Fruit fly (Drosophila melanogaster) whole organism, embryonic: ENCODE data around the gene REG.

Source experiments
- Ada2b ChIP-seq: fragments of 200-800 bp; sonication (Bioruptor generic); IDR thresholded peaks from 2 replicates; pipeline ENCODE4 v1.3.6; 2022; ENCODE audit warnings: missing biosample characterization, missing genetic modification characterization
- CG10209 ChIP-seq: fragments of 200-800 bp; sonication (Bioruptor generic); optimal IDR thresholded peaks from 3 replicates; lab custom pipeline; 2017; ENCODE audit warnings: missing biosample characterization, mild to moderate bottlenecking, missing genetic modification characterization, missing genetic modification reagents
- CG10267 ChIP-seq: fragments of 200-800 bp; sonication (Bioruptor generic); optimal IDR thresholded peaks from 2 replicates; lab custom pipeline; 2018; ENCODE audit warnings: missing biosample characterization, mild to moderate bottlenecking, missing genetic modification characterization, moderate library complexity
- CG10979 ChIP-seq: fragments of 200-800 bp; sonication (Bioruptor generic); optimal IDR thresholded peaks from 2 replicates; lab custom pipeline; 2018; ENCODE audit warnings: missing biosample characterization, mild to moderate bottlenecking, missing genetic modification characterization, moderate library complexity
- CG17361 ChIP-seq: fragments of 200-800 bp; sonication (Bioruptor generic); IDR thresholded peaks from 3 replicates; pipeline ENCODE4 v1.3.6; 2022; ENCODE audit warnings: missing biosample characterization, missing genetic modification characterization
- CG17829 ChIP-seq: fragments of 200-800 bp; optimal IDR thresholded peaks from 2 replicates; lab custom pipeline; 2019; ENCODE audit warnings: missing biosample characterization, mild to moderate bottlenecking, missing genetic modification characterization, moderate library complexity
- CG18764 ChIP-seq: fragments of 200-800 bp; sonication (Bioruptor generic); optimal IDR thresholded peaks from 3 replicates; lab custom pipeline; 2016; ENCODE audit warnings: missing biosample characterization, missing genetic modification characterization
- CG2889 ChIP-seq: fragments of 200-800 bp; sonication (Bioruptor generic); IDR thresholded peaks from 3 replicates; pipeline ENCODE4 v1.3.6; 2022; ENCODE audit warnings: missing biosample characterization, missing genetic modification characterization
- CG34422 ChIP-seq: fragments of 200-800 bp; sonication (Bioruptor generic); IDR thresholded peaks from 3 replicates; pipeline ENCODE4 v1.3.6; 2022; ENCODE audit warnings: missing biosample characterization, missing genetic modification characterization
- CG3838 ChIP-seq: fragments of 200-800 bp; sonication (Bioruptor generic); optimal IDR thresholded peaks from 3 replicates; lab custom pipeline; 2016; ENCODE audit warnings: missing biosample characterization, missing genetic modification characterization
- CG4360 ChIP-seq: fragments of 200-800 bp; sonication (Bioruptor generic); IDR thresholded peaks from 2 replicates; pipeline ENCODE4 v1.3.6; 2022; ENCODE audit warnings: missing biosample characterization, missing genetic modification characterization
- CG43689 ChIP-seq: fragments of 200-800 bp; sonication (Bioruptor generic); IDR thresholded peaks from 2 replicates; pipeline ENCODE4 v1.3.6; 2022; ENCODE audit warnings: missing biosample characterization, missing genetic modification characterization
- CG5180 ChIP-seq: fragments of 200-800 bp; sonication (Bioruptor generic); optimal IDR thresholded peaks from 3 replicates; lab custom pipeline; 2017; ENCODE audit warnings: missing biosample characterization, missing genetic modification characterization, mild to moderate bottlenecking, moderate library complexity, missing genetic modification reagents
- CG6272 ChIP-seq: fragments of 200-800 bp; sonication (Bioruptor generic); IDR thresholded peaks from 2 replicates; pipeline ENCODE4 v1.3.6; 2022; ENCODE audit warnings: missing biosample characterization, missing genetic modification characterization
- CG7271 ChIP-seq: fragments of 200-800 bp; sonication (Bioruptor generic); optimal IDR thresholded peaks from 2 replicates; lab custom pipeline; 2018; ENCODE audit warnings: missing biosample characterization, mild to moderate bottlenecking, missing genetic modification characterization, moderate library complexity
- CG7963 ChIP-seq: fragments of 200-800 bp; sonication (Bioruptor generic); IDR thresholded peaks from 3 replicates; pipeline ENCODE4 v1.3.6; 2022; ENCODE audit warnings: missing biosample characterization, missing genetic modification characterization; ENCODE audit not compliant: partially characterized antibody
- CG8290 ChIP-seq, 3 experiments: fragments of 200-800 bp; sonication (Bioruptor generic); optimal IDR thresholded peaks; 2 replicates each; lab custom pipeline; 2016 to 2019; ENCODE audit warnings: missing biosample characterization in 3 of 3, missing genetic modification characterization in 3 of 3, mild to moderate bottlenecking in 2 of 3, moderate library complexity in 1 of 3
- CTCF ChIP-seq: fragments of 200-800 bp; sonication (Bioruptor generic); optimal IDR thresholded peaks from 2 replicates; lab custom pipeline; 2017; ENCODE audit warnings: missing biosample characterization, mild to moderate bottlenecking, missing genetic modification characterization, moderate library complexity
- Chrac-16 ChIP-seq: fragments of 200-800 bp; sonication (Bioruptor generic); optimal IDR thresholded peaks from 3 replicates; lab custom pipeline; 2016; ENCODE audit warnings: missing biosample characterization, missing genetic modification characterization
- Dref ChIP-seq: fragments of 200-800 bp; sonication (Bioruptor generic); IDR thresholded peaks from 2 replicates; pipeline ENCODE4 v1.3.6; 2022; ENCODE audit warnings: missing biosample characterization, missing genetic modification characterization
- Drgx ChIP-seq: fragments of 200-800 bp; sonication (Bioruptor generic); IDR thresholded peaks from 2 replicates; pipeline ENCODE4 v1.3.6; 2022; ENCODE audit warnings: missing biosample characterization, missing genetic modification characterization
- HmgD ChIP-seq: fragments of 200-800 bp; sonication (Bioruptor generic); optimal IDR thresholded peaks from 3 replicates; lab custom pipeline; 2016; ENCODE audit warnings: missing biosample characterization, missing genetic modification characterization
- Hr78 ChIP-seq, 2 experiments: fragments of 200-800 bp in 1 of 2; fragments of >200 bp in 1 of 2; sonication (Bioruptor generic) in 1 of 2; optimal IDR thresholded peaks; 2 replicates each; lab custom pipeline; 2017 to 2019; ENCODE audit warnings: missing biosample characterization in 2 of 2, missing genetic modification characterization in 2 of 2, mild to moderate bottlenecking in 1 of 2, moderate library complexity in 1 of 2
- Jarid2 ChIP-seq: fragments of 200-800 bp; sonication (Bioruptor generic); optimal IDR thresholded peaks from 3 replicates; lab custom pipeline; 2017; ENCODE audit warnings: mild to moderate bottlenecking, missing biosample characterization, missing genetic modification reagents, missing genetic modification characterization
- Med ChIP-seq: fragments of 200-800 bp; sonication (Bioruptor generic); peaks from one replicate; lab custom pipeline; 2016; ENCODE audit warnings: missing biosample characterization, missing genetic modification characterization, mild to moderate bottlenecking, inconsistent platforms, moderate library complexity
- Nf-YB ChIP-seq: fragments of 200-800 bp; sonication (Bioruptor generic); optimal IDR thresholded peaks from 3 replicates; lab custom pipeline; 2019; ENCODE audit warnings: missing biosample characterization, mild to moderate bottlenecking, missing genetic modification characterization, moderate library complexity
- Oli ChIP-seq: fragments of 200-800 bp; sonication (Bioruptor generic); optimal IDR thresholded peaks from 2 replicates; lab custom pipeline; 2018; ENCODE audit warnings: missing biosample characterization, mild to moderate bottlenecking, missing genetic modification characterization, moderate library complexity
- Poxn ChIP-seq: fragments of 200-800 bp; sonication (Bioruptor generic); IDR thresholded peaks from 2 replicates; pipeline ENCODE4 v1.3.6; 2022; ENCODE audit warnings: missing biosample characterization, missing genetic modification characterization
- Xrp1 ChIP-seq: fragments of 200-800 bp; sonication (Bioruptor generic); IDR thresholded peaks from 2 replicates; pipeline ENCODE4 v1.3.6; 2022; ENCODE audit warnings: missing biosample characterization, missing genetic modification characterization
- al ChIP-seq: fragments of 200-800 bp; sonication (Bioruptor generic); IDR thresholded peaks from 2 replicates; pipeline ENCODE4 v1.3.6; 2022; ENCODE audit warnings: missing biosample characterization, missing genetic modification characterization
- chif ChIP-seq, 2 experiments: fragments of 200-800 bp; sonication (Bioruptor generic); optimal IDR thresholded peaks; 3 replicates each; lab custom pipeline; 2016; ENCODE audit warnings: missing biosample characterization in 2 of 2, missing genetic modification characterization in 2 of 2
- ci ChIP-seq: fragments of 200-800 bp; sonication (Bioruptor generic); IDR thresholded peaks from 3 replicates; pipeline ENCODE4 v1.3.6; 2022; ENCODE audit warnings: missing biosample characterization, missing genetic modification characterization
- crp ChIP-seq, 2 experiments: fragments of 200-800 bp; sonication (Bioruptor generic); optimal IDR thresholded peaks; 2 replicates in 1 of 2; 3 replicates in 1 of 2; lab custom pipeline; 2017; ENCODE audit warnings: missing biosample characterization in 2 of 2, missing genetic modification characterization in 2 of 2, mild to moderate bottlenecking in 1 of 2, moderate library complexity in 1 of 2
- cwo ChIP-seq: fragments of 200-800 bp; sonication (Bioruptor generic); optimal IDR thresholded peaks from 3 replicates; lab custom pipeline; 2017; ENCODE audit warnings: missing biosample characterization, missing genetic modification characterization, mild to moderate bottlenecking, moderate library complexity, missing genetic modification reagents
- disco-r ChIP-seq: fragments of 200-800 bp; sonication (Bioruptor generic); optimal IDR thresholded peaks from 2 replicates; lab custom pipeline; 2016; ENCODE audit warnings: missing biosample characterization, missing genetic modification characterization
- ewg ChIP-seq: fragments of 200-800 bp; sonication (Bioruptor generic); optimal IDR thresholded peaks from 3 replicates; lab custom pipeline; 2017; ENCODE audit warnings: mild to moderate bottlenecking, missing biosample characterization, missing genetic modification reagents, missing genetic modification characterization
- fd64A ChIP-seq: fragments of 200-800 bp; sonication (Bioruptor generic); optimal IDR thresholded peaks from 3 replicates; lab custom pipeline; 2018; ENCODE audit warnings: missing biosample characterization, mild to moderate bottlenecking, missing genetic modification characterization
- fru ChIP-seq: fragments of >200 bp; optimal IDR thresholded peaks from 2 replicates; lab custom pipeline; 2017
- jigr1 ChIP-seq: fragments of 200-800 bp; sonication (Bioruptor generic); IDR thresholded peaks from 3 replicates; pipeline ENCODE4 v1.3.6; 2022; ENCODE audit warnings: missing biosample characterization, missing genetic modification characterization
- klu ChIP-seq: fragments of 200-800 bp; sonication (Bioruptor generic); IDR thresholded peaks from 2 replicates; pipeline ENCODE4 v1.3.6; 2022; ENCODE audit warnings: missing biosample characterization, missing genetic modification characterization
- pros ChIP-seq: fragments of 200-800 bp; sonication (Bioruptor generic); optimal IDR thresholded peaks from 3 replicates; lab custom pipeline; 2019; ENCODE audit warnings: missing biosample characterization, mild to moderate bottlenecking, missing genetic modification characterization, moderate library complexity
- psq ChIP-seq: fragments of 200-800 bp; sonication (Bioruptor generic); optimal IDR thresholded peaks from 2 replicates; lab custom pipeline; 2017; ENCODE audit warnings: missing biosample characterization, missing genetic modification characterization
- ranshi ChIP-seq: fragments of 200-800 bp; sonication (Bioruptor generic); IDR thresholded peaks from 2 replicates; pipeline ENCODE4 v1.3.6; 2022; ENCODE audit warnings: missing biosample characterization, missing genetic modification characterization
- sens ChIP-seq: fragments of 200-800 bp; sonication (Bioruptor generic); peaks from one replicate; lab custom pipeline; 2016; ENCODE audit warnings: missing biosample characterization, missing genetic modification characterization
- sna ChIP-seq: fragments of 200-800 bp; sonication (Bioruptor generic); IDR thresholded peaks from 2 replicates; pipeline ENCODE4 v1.3.6; 2022; ENCODE audit warnings: missing biosample characterization, missing genetic modification characterization; ENCODE audit not compliant: partially characterized antibody
- sqz ChIP-seq: fragments of 200-800 bp; sonication (Bioruptor generic); optimal IDR thresholded peaks from 3 replicates; lab custom pipeline; 2018; ENCODE audit warnings: missing biosample characterization, mild to moderate bottlenecking, missing genetic modification characterization
- stwl ChIP-seq: fragments of 200-800 bp; sonication (Bioruptor generic); optimal IDR thresholded peaks from 3 replicates; lab custom pipeline; 2018; ENCODE audit warnings: missing biosample characterization, mild to moderate bottlenecking, missing genetic modification characterization, moderate library complexity
- tgo ChIP-seq: fragments of 200-800 bp; sonication (Bioruptor generic); IDR thresholded peaks from 3 replicates; pipeline ENCODE4 v1.3.6; 2022; ENCODE audit warnings: missing biosample characterization, missing genetic modification characterization
- zf30C ChIP-seq: fragments of 200-800 bp; sonication (Bioruptor generic); optimal IDR thresholded peaks from 3 replicates; lab custom pipeline; 2018; ENCODE audit warnings: missing biosample characterization, mild to moderate bottlenecking, missing genetic modification characterization

Gene REG

dm6 chrX:13221311-13221710 lies 9.2 kb downstream of the REG start (continued):
- TF ChIP-seq CG34422 (GFP tag; lab: Robert Waterston, UW) (0 out of 3 replicates have a peak, but pooled peaks have one; percentile 22), tgo (GFP tag; lab: Robert Waterston, UW) (no peak), CG7271 (tag; lab: Kevin White, UChicago) (no peak), cwo (GFP tag; lab: Kevin White, UChicago) (no peak), Med (GFP tag; lab: Kevin White, UChicago) (peak; percentile 53), CG43689 (GFP tag; lab: Robert Waterston, UW) (no peak), Dref (GFP tag; lab: Robert Waterston, UW) (no peak), CG8290 (GFP tag; optimal IDR thresholded peaks at IDR 0.05; lab: Kevin White, UChicago) (no peak), CG8290 (tag; optimal IDR thresholded peaks at IDR 0.05; lab: Kevin White, UChicago) (no peak), ewg (GFP tag; lab: Kevin White, UChicago) (peak; percentile 14), HmgD (no peak), Xrp1 (GFP tag; lab: Robert Waterston, UW) (peak; percentile 50; the same call in 1 of the 2 replicates), chif (GFP tag; optimal IDR thresholded peaks at IDR 0.05; lab: Kevin White, UChicago) (peak in 1 of 2 experiments; percentile 2), Nf-YB (GFP tag; lab: Kevin White, UChicago) (no peak), zf30C (GFP tag; lab: Kevin White, UChicago) (peak; percentile 47), Hr78 (GFP tag; optimal IDR thresholded peaks at IDR 0.05; lab: Kevin White, UChicago) (no peak), pros (GFP tag; lab: Kevin White, UChicago) (no peak), fd64A (GFP tag; lab: Kevin White, UChicago) (no peak), ranshi (no peak), CG6272 (no peak), crp (GFP tag; optimal IDR thresholded peaks at IDR 0.05; lab: Kevin White, UChicago) (no peak), fru (lab: Kevin White, UChicago) (no peak), CG5180 (GFP tag; lab: Kevin White, UChicago) (peak; percentile 62), sqz (GFP tag; lab: Kevin White, UChicago) (peak; percentile 48), Drgx (GFP tag; lab: Robert Waterston, UW) (no peak), CG18764 (GFP tag; lab: Kevin White, UChicago) (no peak), CG10209 (GFP tag; lab: Kevin White, UChicago) (no peak), CG10267 (tag; lab: Kevin White, UChicago) (peak; percentile 5), psq (GFP tag; lab: Kevin White, UChicago) (no peak), CG2889 (GFP tag; lab: Robert Waterston, UW) (no peak), CG3838 (GFP tag; lab: Kevin White, UChicago) (no peak), disco-r (GFP tag; lab: Kevin White, UChicago) (no peak), sens (GFP tag; lab: Kevin White, UChicago) (peak; percentile 74), CG10979 (peak; percentile 34), CG7963 (GFP tag; lab: Robert Waterston, UW) (no peak), klu (GFP tag; lab: Robert Waterston, UW) (no peak)

DNA sequence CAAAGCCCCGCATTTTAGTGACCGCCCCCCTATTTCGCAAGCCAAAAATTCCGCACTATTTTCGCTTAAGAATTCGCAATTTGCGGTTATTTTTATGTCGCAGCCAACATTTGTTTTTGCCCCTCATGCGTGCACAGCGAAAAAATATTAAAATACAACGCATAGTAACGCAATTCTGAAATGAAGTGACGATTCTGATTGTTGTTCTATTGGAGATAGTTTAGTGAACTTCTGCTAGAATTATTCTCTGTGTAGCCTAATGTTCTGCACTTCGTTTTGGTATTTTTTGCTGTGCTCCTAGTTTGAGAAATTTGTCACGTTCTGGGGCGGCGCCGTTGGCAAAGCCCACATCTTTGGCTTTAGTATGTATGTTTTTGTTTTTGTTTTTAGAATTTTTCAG lies 9.7 kb downstream of the REG start:
- no peak for TF ChIP-seq sna (GFP tag; lab: Robert Waterston, UW)
- TF ChIP-seq Med (GFP tag; lab: Kevin White, UChicago), result peak; percentile 40
- peak; percentile 45 for TF ChIP-seq Drgx (GFP tag; lab: Robert Waterston, UW)

DNA sequence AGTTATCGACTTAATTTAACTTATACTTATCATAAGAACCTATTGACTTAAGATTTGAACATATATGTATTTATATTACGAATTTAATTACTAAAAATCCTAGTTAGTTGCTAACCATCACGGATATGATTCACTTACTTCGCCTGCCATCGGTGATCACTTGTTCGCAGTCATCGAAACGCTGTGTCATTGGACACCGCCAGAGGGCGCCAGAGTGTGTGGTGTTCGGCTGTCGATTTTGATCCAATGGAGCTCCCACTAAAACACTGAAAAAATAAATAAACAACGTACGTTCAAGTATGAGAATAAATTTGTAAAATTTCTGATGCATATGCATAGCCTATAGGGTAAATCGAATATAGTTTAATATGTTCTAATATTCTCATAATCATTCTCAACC lies 12.7 kb downstream of the REG start:
- TF ChIP-seq Oli (tag; lab: Kevin White, UChicago) (no peak), Jarid2 (GFP tag; lab: Kevin White, UChicago) (no peak), CG4360 (GFP tag; lab: Robert Waterston, UW) (no peak), CG17829 (no peak), CG17361 (0 out of 3 replicates have a peak, but pooled peaks have one; percentile 10), Ada2b (GFP tag; lab: Robert Waterston, UW) (no peak), stwl (tag; lab: Kevin White, UChicago) (peak; percentile 17), CTCF (GFP tag; lab: Kevin White, UChicago) (peak; percentile 85), jigr1 (GFP tag; lab: Robert Waterston, UW) (no peak), al (GFP tag; lab: Robert Waterston, UW) (no peak), Poxn (GFP tag; lab: Robert Waterston, UW) (no peak), Chrac-16 (GFP tag; lab: Kevin White, UChicago) (no peak), ci (GFP tag; lab: Robert Waterston, UW) (no peak)
